Worm (Caenorhabditis elegans) whole organism, L1 larva: ENCODE results near the gene Y55F3BR.2.

ENCODE experiments used
- Y116A8C.19 ChIP-seq: sonication (generic microtip); optimal IDR thresholded peaks from 2 replicates; lab custom pipeline; 2016; ENCODE audit warnings: missing compliant biosample characterization, missing genetic modification characterization, borderline replicate concordance
- aha-1 ChIP-seq: fragments of 150-350 bp; optimal IDR thresholded peaks from 2 replicates; lab custom pipeline; 2014; ENCODE audit warnings: missing biosample characterization, missing genetic modification characterization
- alr-1 ChIP-seq: fragments of 200-800 bp; sonication (Bioruptor generic); optimal IDR thresholded peaks from 2 replicates; lab custom pipeline; 2018; ENCODE audit warnings: borderline replicate concordance, mild to moderate bottlenecking, missing genetic modification characterization, missing compliant biosample characterization
- ama-1 ChIP-seq: fragments of 150-350 bp; optimal IDR thresholded peaks from 2 replicates; lab custom pipeline; 2014
- blmp-1 ChIP-seq: fragments of 150-350 bp; optimal IDR thresholded peaks from 2 replicates; lab custom pipeline; 2014; ENCODE audit warnings: missing biosample characterization, missing genetic modification characterization
- ceh-63 ChIP-seq: fragments of 200-800 bp; sonication (Bioruptor generic); optimal IDR thresholded peaks from 2 replicates; lab custom pipeline; 2018; ENCODE audit warnings: mild to moderate bottlenecking, missing genetic modification characterization, missing compliant biosample characterization
- ceh-82 ChIP-seq, 3 experiments: fragments of 150-350 bp in 1 of 3; sonication (generic microtip) in 2 of 3; optimal IDR thresholded peaks; 2 replicates each; lab custom pipeline; 2014 to 2017; ENCODE audit warnings: missing biosample characterization in 3 of 3, missing genetic modification characterization in 3 of 3
- ceh-88 ChIP-seq: fragments of 200-800 bp; sonication (Bioruptor generic); IDR thresholded peaks from 2 replicates; pipeline ENCODE4 v1.3.6; 2022; ENCODE audit warnings: missing genetic modification characterization, missing compliant biosample characterization
- ces-1 ChIP-seq: fragments of 150-350 bp; optimal IDR thresholded peaks from 2 replicates; lab custom pipeline; 2014; ENCODE audit warnings: missing biosample characterization, missing genetic modification reagents, missing genetic modification characterization
- dsc-1 ChIP-seq: sonication (generic microtip); optimal IDR thresholded peaks from 2 replicates; lab custom pipeline; 2016; ENCODE audit warnings: mild to moderate bottlenecking, missing genetic modification characterization, missing compliant biosample characterization
- efl-1 ChIP-seq, 4 experiments: fragments of 150-350 bp; optimal IDR thresholded peaks in 3 of 4; peaks in 1 of 4; 1 replicate in 1 of 4; 2 replicates in 3 of 4; lab custom pipeline; 2014; ENCODE audit warnings: missing biosample characterization in 2 of 4, missing genetic modification characterization in 2 of 4, missing genetic modification reagents in 2 of 4
- efl-3 ChIP-seq: fragments of 200-800 bp; sonication (Bioruptor generic); optimal IDR thresholded peaks from 2 replicates; lab custom pipeline; 2018; ENCODE audit warnings: mild to moderate bottlenecking, missing genetic modification characterization, missing compliant biosample characterization
- egl-13 ChIP-seq: sonication (generic microtip); optimal IDR thresholded peaks from 2 replicates; lab custom pipeline; 2016; ENCODE audit warnings: missing genotype, missing genetic modification reagents, missing genetic modification characterization, missing compliant biosample characterization
- elt-3 ChIP-seq, 6 experiments: fragments of 150-350 bp in 1 of 6; sonication (generic microtip); optimal IDR thresholded peaks; 2 replicates each; lab custom pipeline; 2017 to 2018; ENCODE audit warnings: missing biosample characterization in 6 of 6, missing genetic modification characterization in 6 of 6, inconsistent platforms in 1 of 6
- ets-5 ChIP-seq: fragments of 200-800 bp; sonication (Bioruptor generic); IDR thresholded peaks from 2 replicates; pipeline ENCODE4 v1.3.6; 2022; ENCODE audit warnings: missing genetic modification characterization, missing compliant biosample characterization
- fkh-10 ChIP-seq: sonication (generic microtip); optimal IDR thresholded peaks from 2 replicates; lab custom pipeline; 2017; ENCODE audit warnings: missing biosample characterization, missing genetic modification reagents, missing genetic modification characterization
- fkh-8 ChIP-seq: sonication (generic microtip); optimal IDR thresholded peaks from 2 replicates; lab custom pipeline; 2016; ENCODE audit warnings: mild to moderate bottlenecking, missing genetic modification characterization, missing compliant biosample characterization
- grh-1 ChIP-seq: fragments of 200-800 bp; sonication (Bioruptor generic); IDR thresholded peaks from 2 replicates; pipeline ENCODE4 v1.3.6; 2022; ENCODE audit warnings: missing genetic modification reagents, missing genetic modification characterization, missing compliant biosample characterization
- hlh-4 ChIP-seq: sonication (generic microtip); optimal IDR thresholded peaks from 2 replicates; lab custom pipeline; 2016; ENCODE audit warnings: mild to moderate bottlenecking, missing genetic modification characterization, missing compliant biosample characterization
- jun-1 ChIP-seq: fragments of 150-350 bp; optimal IDR thresholded peaks from 2 replicates; lab custom pipeline; 2014; ENCODE audit warnings: missing biosample characterization, missing genetic modification reagents, missing genetic modification characterization
- lin-13 ChIP-seq: fragments of 150-350 bp; optimal IDR thresholded peaks from 2 replicates; lab custom pipeline; 2014; ENCODE audit warnings: missing biosample characterization, missing genetic modification reagents, missing genetic modification characterization
- lin-14 ChIP-seq: fragments of 200-800 bp; sonication (Bioruptor generic); optimal IDR thresholded peaks from 2 replicates; lab custom pipeline; 2018; ENCODE audit warnings: mild to moderate bottlenecking, missing genetic modification characterization, moderate library complexity, missing compliant biosample characterization
- lin-15B ChIP-seq: fragments of 150-350 bp; sonication (generic microtip); optimal IDR thresholded peaks from 3 replicates; lab custom pipeline; 2014; ENCODE audit warnings: missing biosample characterization, missing genetic modification characterization
- lin-35 ChIP-seq, 2 experiments: fragments of 150-350 bp; optimal IDR thresholded peaks; 2 replicates each; lab custom pipeline; 2014; ENCODE audit warnings: missing biosample characterization in 2 of 2, missing genetic modification characterization in 2 of 2, missing genetic modification reagents in 2 of 2
- lsy-2 ChIP-seq, 2 experiments: fragments of 150-350 bp; optimal IDR thresholded peaks; 2 replicates each; lab custom pipeline; 2014; ENCODE audit warnings: missing biosample characterization in 2 of 2, missing genetic modification characterization in 2 of 2
- mab-9 ChIP-seq: fragments of 200-800 bp; sonication (Bioruptor generic); IDR thresholded peaks from 2 replicates; pipeline ENCODE4 v1.3.6; 2022; ENCODE audit warnings: missing genetic modification reagents, missing genetic modification characterization, missing compliant biosample characterization
- mdl-1 ChIP-seq, 2 experiments: fragments of 150-350 bp; optimal IDR thresholded peaks; 2 replicates each; lab custom pipeline; 2014 to 2017; ENCODE audit warnings: missing biosample characterization in 2 of 2, missing genetic modification characterization in 2 of 2, inconsistent platforms in 1 of 2
- mep-1 ChIP-seq: fragments of 150-350 bp; optimal IDR thresholded peaks from 2 replicates; lab custom pipeline; 2014; ENCODE audit warnings: missing biosample characterization, missing genetic modification characterization
- nhr-12 ChIP-seq: sonication (generic microtip); optimal IDR thresholded peaks from 2 replicates; lab custom pipeline; 2017; ENCODE audit warnings: missing biosample characterization, missing genetic modification characterization
- nhr-19 ChIP-seq: fragments of 200-800 bp; sonication (Bioruptor generic); conservative IDR thresholded peaks from 2 replicates; pipeline ENCODE4 v1.3.6; 2022; ENCODE audit warnings: missing genetic modification characterization, missing compliant biosample characterization
- nhr-20 ChIP-seq: sonication (generic microtip); optimal IDR thresholded peaks from 2 replicates; lab custom pipeline; 2016; ENCODE audit warnings: mild to moderate bottlenecking, missing genetic modification characterization, missing compliant biosample characterization
- nhr-77 ChIP-seq: fragments of 150-350 bp; optimal IDR thresholded peaks from 2 replicates; lab custom pipeline; 2014; ENCODE audit warnings: missing biosample characterization, missing genetic modification characterization
- nhr-85 ChIP-seq: sonication (generic microtip); peaks from one replicate; lab custom pipeline; 2016; ENCODE audit warnings: missing genetic modification characterization, inconsistent platforms, missing compliant biosample characterization
- nhr-90 ChIP-seq: sonication (generic microtip); optimal IDR thresholded peaks from 2 replicates; lab custom pipeline; 2016; ENCODE audit warnings: mild to moderate bottlenecking, missing genetic modification characterization, missing compliant biosample characterization; ENCODE audit not compliant: poor library complexity
- pax-3 ChIP-seq: fragments of 200-800 bp; sonication (Bioruptor generic); optimal IDR thresholded peaks from 2 replicates; lab custom pipeline; 2018; ENCODE audit warnings: mild to moderate bottlenecking, missing genetic modification characterization, moderate library complexity, missing compliant biosample characterization
- rnt-1 ChIP-seq: sonication (generic microtip); optimal IDR thresholded peaks from 2 replicates; lab custom pipeline; 2016; ENCODE audit warnings: mild to moderate bottlenecking, missing genetic modification characterization, moderate library complexity, missing compliant biosample characterization
- skn-1 ChIP-seq: fragments of 150-350 bp; optimal IDR thresholded peaks from 2 replicates; lab custom pipeline; 2014; ENCODE audit warnings: missing biosample characterization, missing genetic modification characterization
- sptf-1 ChIP-seq: fragments of 150-350 bp; optimal IDR thresholded peaks from 2 replicates; lab custom pipeline; 2014; ENCODE audit warnings: missing biosample characterization, missing genetic modification characterization
- sup-37 ChIP-seq: fragments of 200-800 bp; sonication (Bioruptor generic); optimal IDR thresholded peaks from 2 replicates; lab custom pipeline; 2018; ENCODE audit warnings: mild to moderate bottlenecking, missing genetic modification characterization, missing compliant biosample characterization
- swsn-7 ChIP-seq: sonication (generic microtip); optimal IDR thresholded peaks from 2 replicates; lab custom pipeline; 2016; ENCODE audit warnings: missing genetic modification characterization, missing compliant biosample characterization
- tbx-2 ChIP-seq: sonication (generic microtip); optimal IDR thresholded peaks from 2 replicates; lab custom pipeline; 2016; ENCODE audit warnings: missing genetic modification characterization, missing compliant biosample characterization
- unc-130 ChIP-seq: fragments of 150-350 bp; optimal IDR thresholded peaks from 2 replicates; lab custom pipeline; 2017; ENCODE audit warnings: missing biosample characterization, missing genetic modification characterization, inconsistent platforms
- unc-98 ChIP-seq: fragments of 200-800 bp; sonication (Bioruptor generic); IDR thresholded peaks from 2 replicates; pipeline ENCODE4 v1.3.6; 2022; ENCODE audit warnings: missing genetic modification characterization, missing compliant biosample characterization
- xbp-1 ChIP-seq: sonication (generic microtip); optimal IDR thresholded peaks from 2 replicates; lab custom pipeline; 2016; ENCODE audit warnings: missing genetic modification characterization, missing compliant biosample characterization
- zip-4 ChIP-seq: fragments of 200-800 bp; sonication (Bioruptor generic); optimal IDR thresholded peaks from 2 replicates; lab custom pipeline; 2018; ENCODE audit warnings: mild to moderate bottlenecking, missing genetic modification characterization, moderate library complexity, missing compliant biosample characterization
- ztf-11 ChIP-seq, 2 experiments: sonication (generic microtip); optimal IDR thresholded peaks; 2 replicates each; lab custom pipeline; 2016 to 2017; ENCODE audit warnings: missing genetic modification characterization in 2 of 2, missing biosample characterization in 1 of 2, missing compliant biosample characterization in 1 of 2
- ztf-4 ChIP-seq: fragments of 150-350 bp; optimal IDR thresholded peaks from 2 replicates; lab custom pipeline; 2014; ENCODE audit warnings: missing biosample characterization, missing genetic modification characterization

Gene Y55F3BR.2

DNA sequence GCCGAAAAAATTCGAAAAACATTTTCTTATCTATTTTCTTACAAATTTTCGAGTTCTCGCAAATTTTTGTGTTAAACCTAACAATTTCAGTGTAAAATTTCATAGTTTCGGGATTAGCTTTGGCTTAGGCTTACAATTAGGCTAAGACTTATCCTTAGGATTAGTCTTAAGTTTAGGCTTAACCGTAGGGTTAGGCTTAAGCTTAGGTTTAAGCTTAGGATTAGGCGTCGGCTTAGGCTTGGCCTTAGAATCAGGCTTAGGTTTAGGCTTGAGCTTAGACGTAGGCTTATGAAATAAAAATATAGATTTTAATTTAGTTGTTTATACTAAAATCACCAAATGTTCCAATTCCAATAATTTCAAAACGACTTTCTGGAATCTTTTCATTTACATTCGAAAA lies 2.7 kb upstream of the Y55F3BR.2 start:
- TF ChIP-seq nhr-85 (tag; lab: Kevin White, UChicago): no peak
- TF ChIP-seq ceh-82 (tag; optimal IDR thresholded peaks at IDR 0.05; lab: Kevin White, UChicago): no peak
- TF ChIP-seq zip-4 (GFP tag; lab: Kevin White, UChicago): no peak

DNA sequence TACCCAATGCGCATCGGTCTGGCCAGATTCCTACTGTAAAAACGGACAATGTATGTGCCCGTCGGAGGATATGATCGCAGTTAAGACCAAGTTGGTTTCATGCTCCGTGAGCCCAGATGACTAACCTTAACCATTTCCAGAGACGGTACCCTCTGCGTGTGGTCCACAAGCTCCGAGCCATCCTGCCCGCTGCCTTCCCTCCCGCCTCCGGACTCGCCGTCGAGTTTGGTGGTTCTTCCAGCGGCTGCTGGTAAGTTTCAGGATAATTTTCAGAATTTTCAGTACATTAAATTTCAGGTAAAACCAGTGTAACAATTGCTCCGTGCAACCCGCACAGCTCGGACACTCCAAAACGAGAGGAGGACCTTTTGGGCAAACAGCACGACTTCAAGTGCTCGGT lies 2.1 kb downstream of the Y55F3BR.2 start:
- TF ChIP-seq nhr-12 (tag; lab: Kevin White, UChicago) (no peak), fkh-10 (GFP tag; lab: Kevin White, UChicago) (no peak), ceh-88 (GFP tag; lab: Robert Waterston, UW) (no peak), ces-1 (GFP tag; lab: Kevin White, UChicago) (no peak), efl-1 (optimal IDR thresholded peaks at IDR 0.05; lab: Kevin White, UChicago) (no peak), efl-1 (GFP tag; optimal IDR thresholded peaks at IDR 0.05 in 1 of 2; lab: Kevin White, UChicago) (no peak), ceh-63 (GFP tag; lab: Kevin White, UChicago) (no peak), ets-5 (GFP tag; lab: Robert Waterston, UW) (no peak), efl-3 (GFP tag; lab: Kevin White, UChicago) (no peak), mab-9 (GFP tag; lab: Robert Waterston, UW) (no peak), swsn-7 (tag; lab: Kevin White, UChicago) (no peak), xbp-1 (tag; lab: Kevin White, UChicago) (no peak)

DNA sequence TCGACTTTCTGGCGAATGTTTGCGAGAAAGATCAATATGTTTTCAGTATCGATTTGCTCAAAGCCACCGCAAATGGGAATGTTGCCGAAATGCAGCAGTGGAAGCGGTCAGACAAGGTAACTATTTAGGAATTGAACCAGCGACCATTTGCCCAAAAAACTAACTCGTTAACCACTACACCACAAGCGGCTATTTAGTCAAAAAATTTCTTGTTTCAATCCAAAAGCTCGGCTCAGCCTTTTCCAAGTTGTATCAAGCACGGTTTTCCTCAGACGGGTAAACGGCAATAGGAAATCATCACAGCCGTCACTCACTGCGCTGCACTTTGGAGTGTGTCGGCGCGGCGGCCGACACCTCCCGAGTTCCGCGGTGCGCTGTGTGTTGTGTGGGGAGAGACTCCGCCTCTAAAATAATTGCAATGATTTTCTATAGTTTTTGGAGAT lies 8.1 kb downstream of the Y55F3BR.2 start:
- TF ChIP-seq alr-1 (tag; lab: Kevin White, UChicago) (no peak), lin-35 (GFP tag; optimal IDR thresholded peaks at IDR 0.05; lab: Kevin White, UChicago) (peak; percentile 74 to 84), xbp-1 (tag; lab: Kevin White, UChicago) (peak; percentile 64), ceh-82 (tag; optimal IDR thresholded peaks at IDR 0.05; lab: Kevin White, UChicago) (peak; percentile 63 to 76 (median 66)), nhr-77 (tag; lab: Kevin White, UChicago) (peak; percentile 91), ztf-11 (tag; optimal IDR thresholded peaks at IDR 0.05; lab: Kevin White, UChicago) (peak in 1 of 2 experiments; percentile 44), nhr-19 (GFP tag; lab: Robert Waterston, UW) (peak; percentile 84), elt-3 (tag; optimal IDR thresholded peaks at IDR 0.05; lab: Kevin White, UChicago) (peak in 3 of 6 experiments; percentile 61 to 69 (median 67)), skn-1 (tag; lab: Kevin White, UChicago) (peak; percentile 41), ama-1 (lab: Kevin White, UChicago) (peak; percentile 94), aha-1 (tag; lab: Kevin White, UChicago) (no peak), grh-1 (GFP tag; lab: Robert Waterston, UW) (peak; percentile 76), lin-14 (GFP tag; lab: Kevin White, UChicago) (peak; percentile 77), sptf-1 (tag; lab: Kevin White, UChicago) (no peak), tbx-2 (tag; lab: Kevin White, UChicago) (peak; percentile 68), jun-1 (tag; lab: Kevin White, UChicago) (peak; percentile 59), egl-13 (no peak), blmp-1 (tag; lab: Kevin White, UChicago) (peak; percentile 7), hlh-4 (tag; lab: Kevin White, UChicago) (no peak), rnt-1 (tag; lab: Kevin White, UChicago) (peak; percentile 89), nhr-90 (tag; lab: Kevin White, UChicago) (peak; percentile 95), mdl-1 (tag; optimal IDR thresholded peaks at IDR 0.05; lab: Kevin White, UChicago) (peak in 1 of 2 experiments; percentile 65), dsc-1 (tag; lab: Kevin White, UChicago) (peak; percentile 80), fkh-8 (peak; percentile 29), lin-13 (GFP tag; lab: Kevin White, UChicago) (peak; percentile 84), pax-3 (tag; lab: Kevin White, UChicago) (peak; percentile 39), efl-1 (optimal IDR thresholded peaks at IDR 0.05; lab: Kevin White, UChicago) (peak; percentile 78 to 82), efl-1 (GFP tag; optimal IDR thresholded peaks at IDR 0.05 in 1 of 2; lab: Kevin White, UChicago) (peak; percentile 69 to 98), nhr-20 (tag; lab: Kevin White, UChicago) (peak; percentile 82), sup-37 (GFP tag; lab: Kevin White, UChicago) (peak; percentile 80), lin-15B (tag; lab: Kevin White, UChicago) (peak; percentile 52), unc-98 (GFP tag; lab: Robert Waterston, UW) (no peak), unc-130 (tag; lab: Kevin White, UChicago) (peak; percentile 40), ztf-4 (tag; lab: Kevin White, UChicago) (peak; percentile 19), nhr-85 (tag; lab: Kevin White, UChicago) (peak; percentile 89), ets-5 (GFP tag; lab: Robert Waterston, UW) (no peak), mep-1 (peak; percentile 78), Y116A8C.19 (no peak), lsy-2 (tag; optimal IDR thresholded peaks at IDR 0.05; lab: Kevin White, UChicago) (peak; percentile 59 to 70)
